Worm (Caenorhabditis elegans): ENCODE measurements around the gene F15H10.12.

F15H10.12 gene

ce11 chrV:10418961-10419360 lies 9.1 kb upstream of the F15H10.12 start, which contains the start of gene F15H10.5:
Gene F15H10.5 (minus strand): TSS chrV:10419061.
- TF ChIP-seq him-1 (tag; optimal IDR thresholded peaks at IDR 0.05) (no peak), dao-5 (tag; optimal IDR thresholded peaks at IDR 0.05) (no peak), W03F9.2 (tag; optimal IDR thresholded peaks at IDR 0.05) (no peak)

- TF ChIP-seq W03F9.2 (tag; optimal IDR thresholded peaks at IDR 0.05), result no peak
- no peak for TF ChIP-seq dao-5 (tag; optimal IDR thresholded peaks at IDR 0.05)
- no peak for TF ChIP-seq him-1 (tag; optimal IDR thresholded peaks at IDR 0.05)
These were observed 7.0 kb upstream of the F15H10.12 start, which contains the start of gene F15H10.10 for ce11 chrV:10416925-10417324. Gene F15H10.10 (minus strand): TSS chrV:10417025.

ce11 chrV:10414610-10415009 lies 4.7 kb upstream of the F15H10.12 start, which contains the start of gene F15H10.9:
Gene F15H10.9 (minus strand): TSS chrV:10414710.
- no peak for TF ChIP-seq him-1 (tag; optimal IDR thresholded peaks at IDR 0.05)
- no peak for TF ChIP-seq W03F9.2 (tag; optimal IDR thresholded peaks at IDR 0.05)
- no peak for TF ChIP-seq dao-5 (tag; optimal IDR thresholded peaks at IDR 0.05)

- TF ChIP-seq him-1 (tag; optimal IDR thresholded peaks at IDR 0.05) (no peak), dao-5 (tag; optimal IDR thresholded peaks at IDR 0.05) (no peak), W03F9.2 (tag; optimal IDR thresholded peaks at IDR 0.05) (no peak)
These were observed 3.6 kb downstream of the F15H10.12 start, which contains the start of gene F15H10.7 for ce11 chrV:10406313-10406712. Gene F15H10.7 (minus strand): TSS chrV:10406413.

- no peak for TF ChIP-seq W03F9.2 (tag; optimal IDR thresholded peaks at IDR 0.05)
- TF ChIP-seq him-1 (tag; optimal IDR thresholded peaks at IDR 0.05), result no peak
- TF ChIP-seq dao-5 (tag; optimal IDR thresholded peaks at IDR 0.05), result no peak
These were observed 5.2 kb downstream of the F15H10.12 start for ce11 chrV:10404701-10405100.

- TF ChIP-seq W03F9.2 (tag; optimal IDR thresholded peaks at IDR 0.05) (no peak), dao-5 (tag; optimal IDR thresholded peaks at IDR 0.05) (no peak), him-1 (tag; optimal IDR thresholded peaks at IDR 0.05) (no peak)
These were observed 7.1 kb downstream of the F15H10.12 start, which contains the start of gene F15H10.8 for ce11 chrV:10402804-10403203. Gene F15H10.8 (minus strand): TSS chrV:10402904.

ce11 chrV:10399290-10399689 lies 10.6 kb downstream of the F15H10.12 start:
- TF ChIP-seq dao-5 (tag; optimal IDR thresholded peaks at IDR 0.05) (no peak), W03F9.2 (tag; optimal IDR thresholded peaks at IDR 0.05) (no peak), him-1 (tag; optimal IDR thresholded peaks at IDR 0.05) (no peak)

- TF ChIP-seq him-1 (tag; optimal IDR thresholded peaks at IDR 0.05) (no peak), W03F9.2 (tag; optimal IDR thresholded peaks at IDR 0.05) (no peak), dao-5 (tag; optimal IDR thresholded peaks at IDR 0.05) (no peak)
These were observed 11.4 kb downstream of the F15H10.12 start, which contains the start of gene ugt-2 for ce11 chrV:10398431-10398830. Gene ugt-2 (plus strand): TSS chrV:10398801.

ce11 chrV:10395173-10395766 lies 14.6 kb downstream of the F15H10.12 start, which contains the start of the genes col-151 and ugt-1:
Gene col-151 (minus strand): TSS chrV:10395223.
Gene ugt-1 (plus strand): TSS chrV:10395663.
- TF ChIP-seq him-1 (tag; optimal IDR thresholded peaks at IDR 0.05) (no peak), dao-5 (tag; optimal IDR thresholded peaks at IDR 0.05) (no peak), W03F9.2 (tag; optimal IDR thresholded peaks at IDR 0.05) (no peak)

ce11 chrV:10393708-10394107 lies 16.2 kb downstream of the F15H10.12 start:
- TF ChIP-seq dao-5 (tag; optimal IDR thresholded peaks at IDR 0.05) (no peak), W03F9.2 (tag; optimal IDR thresholded peaks at IDR 0.05) (no peak), him-1 (tag; optimal IDR thresholded peaks at IDR 0.05) (no peak)

ce11 chrV:10388318-10388717 lies 21.6 kb downstream of the F15H10.12 start, which contains the start of gene AC3.5:
Gene AC3.5 (plus strand): TSS chrV:10388527.
- TF ChIP-seq W03F9.2 (tag; optimal IDR thresholded peaks at IDR 0.05), result no peak
- TF ChIP-seq dao-5 (tag; optimal IDR thresholded peaks at IDR 0.05), result no peak
- TF ChIP-seq him-1 (tag; optimal IDR thresholded peaks at IDR 0.05), result no peak

- no peak for TF ChIP-seq W03F9.2 (tag; optimal IDR thresholded peaks at IDR 0.05)
- TF ChIP-seq him-1 (tag; optimal IDR thresholded peaks at IDR 0.05), result no peak
- TF ChIP-seq dao-5 (tag; optimal IDR thresholded peaks at IDR 0.05), result no peak
These were observed 22.5 kb downstream of the F15H10.12 start for ce11 chrV:10387412-10387811.

- TF ChIP-seq him-1 (tag; optimal IDR thresholded peaks at IDR 0.05) (no peak), W03F9.2 (tag; optimal IDR thresholded peaks at IDR 0.05) (no peak), dao-5 (tag; optimal IDR thresholded peaks at IDR 0.05) (no peak)
These were observed 25.9 kb downstream of the F15H10.12 start, which contains the start of gene spe-10 for ce11 chrV:10383950-10384349. Gene spe-10 (plus strand): TSS chrV:10384250.

- TF ChIP-seq dao-5 (tag; optimal IDR thresholded peaks at IDR 0.05), result no peak
- no peak for TF ChIP-seq him-1 (tag; optimal IDR thresholded peaks at IDR 0.05)
- TF ChIP-seq W03F9.2 (tag; optimal IDR thresholded peaks at IDR 0.05), result no peak
These were observed 27.7 kb downstream of the F15H10.12 start, which contains the start of gene pqn-2 for ce11 chrV:10382142-10382541. Gene pqn-2 (plus strand): TSS chrV:10382442.
